Worm (Caenorhabditis elegans) whole organism, midembryonic: Measurements from ENCODE around the gene sfxn-2.

ENCODE experiments used
- cog-1 ChIP-seq: sonication (generic microtip); optimal IDR thresholded peaks from 2 replicates; lab custom pipeline; 2016; ENCODE audit warnings: missing genetic modification characterization, missing compliant biosample characterization
- ref-1 ChIP-seq: fragments of 200-800 bp; sonication (Bioruptor generic); conservative IDR thresholded peaks from 2 replicates; pipeline ENCODE4 v1.3.6; 2022; ENCODE audit warnings: missing genetic modification reagents, missing genetic modification characterization, missing compliant biosample characterization

DNA sequence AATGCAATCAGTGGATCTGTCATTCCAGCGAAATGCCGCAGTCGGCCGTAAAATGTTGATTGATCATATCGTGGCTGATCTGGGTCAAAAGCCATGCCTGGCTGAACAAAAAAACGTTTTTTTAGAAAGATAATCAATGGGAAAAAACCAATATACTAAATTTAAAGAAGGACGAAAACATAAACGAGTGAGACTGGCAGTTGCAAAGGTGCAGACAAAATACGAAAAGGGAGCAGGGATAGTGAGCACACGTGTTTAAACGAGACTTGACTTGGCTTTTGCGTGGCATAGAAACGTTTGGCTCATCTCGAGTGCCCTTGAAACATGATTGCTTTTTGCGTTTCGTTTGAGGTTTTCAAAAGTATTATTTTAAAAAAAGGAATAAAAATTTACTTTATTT, at the start of gene sfxn-2:
- TF ChIP-seq ref-1 (GFP tag; lab: Robert Waterston, UW), result no peak
- TF ChIP-seq cog-1 (tag; lab: Kevin White, UChicago), result no peak
